Fruit fly (Drosophila melanogaster) whole organism, larva: Measurements from ENCODE around the gene dpr14.

Source experiments
- noc ChIP-seq: fragments of 200-800 bp; sonication (Bioruptor generic); optimal IDR thresholded peaks from 3 replicates; lab custom pipeline; 2019; ENCODE audit warnings: missing biosample characterization, mild to moderate bottlenecking, missing genetic modification characterization, moderate library complexity

dpr14 gene

dm6 chrX:7908239-7909068 lies at the start of gene dpr14, which contains the start of gene spidey:
Gene dpr14 (minus strand): TSS chrX:7908286.
Gene spidey (plus strand): TSS chrX:7908931.
- TF ChIP-seq noc (tag; lab: Kevin White, UChicago) = peak; percentile 95

DNA sequence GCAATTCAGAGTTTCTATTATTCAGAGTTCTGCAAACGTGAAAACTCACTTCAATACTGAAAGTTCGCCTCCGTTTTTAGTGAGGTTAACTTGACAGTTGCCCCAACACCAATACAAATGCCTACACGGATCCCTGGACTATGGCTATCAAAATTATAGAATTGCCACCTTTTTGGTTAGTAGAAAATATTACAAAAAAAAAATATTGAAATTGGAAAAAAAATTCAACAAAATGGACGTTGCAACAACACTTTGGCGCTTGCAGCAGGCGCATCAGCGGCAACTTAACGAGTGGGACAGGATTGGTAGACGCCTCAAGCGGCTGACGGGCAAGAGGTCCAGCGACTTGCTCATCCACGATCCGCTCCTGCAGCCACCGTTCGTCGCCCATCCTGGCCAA lies 47.8 kb upstream of the dpr14 start, which contains the start of the genes CG15332 and CG15330:
Gene CG15332 (minus strand): TSS at position 101 of the 400 bp plus-strand sequence.
Gene CG15330 (plus strand): TSS at position 175 of the 400 bp plus-strand sequence.
- TF ChIP-seq noc (tag; lab: Kevin White, UChicago) = no peak

DNA sequence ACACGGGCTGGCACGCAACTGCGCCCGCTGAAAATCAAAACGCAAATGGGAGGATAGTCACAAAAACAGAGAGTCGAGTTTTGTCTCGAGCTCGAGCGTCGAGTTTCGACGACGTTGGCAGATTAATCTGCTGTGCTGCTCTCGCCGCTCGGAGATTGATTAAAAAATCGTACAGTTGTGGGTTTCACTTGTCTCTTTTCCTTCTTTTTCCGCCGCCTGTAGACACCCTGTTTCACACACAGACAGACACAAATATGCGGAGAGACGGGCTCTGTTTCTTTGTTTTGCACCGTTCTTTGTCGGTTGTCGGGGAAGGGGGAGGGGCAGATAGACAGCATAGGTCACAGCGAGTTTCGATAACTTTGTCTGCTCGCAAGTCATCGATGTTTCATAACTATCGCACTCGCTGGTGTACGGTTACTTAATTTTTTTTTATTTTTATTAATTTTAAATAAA lies 38.8 kb upstream of the dpr14 start, which contains the start of gene orion:
Gene orion (minus strand): TSS at position 51 of the 456 bp plus-strand sequence.
- no peak for TF ChIP-seq noc (tag; lab: Kevin White, UChicago)

dm6 chrX:7944772-7945722 lies 37.0 kb upstream of the dpr14 start:
- TF ChIP-seq noc (tag; lab: Kevin White, UChicago) = peak; percentile 38

DNA sequence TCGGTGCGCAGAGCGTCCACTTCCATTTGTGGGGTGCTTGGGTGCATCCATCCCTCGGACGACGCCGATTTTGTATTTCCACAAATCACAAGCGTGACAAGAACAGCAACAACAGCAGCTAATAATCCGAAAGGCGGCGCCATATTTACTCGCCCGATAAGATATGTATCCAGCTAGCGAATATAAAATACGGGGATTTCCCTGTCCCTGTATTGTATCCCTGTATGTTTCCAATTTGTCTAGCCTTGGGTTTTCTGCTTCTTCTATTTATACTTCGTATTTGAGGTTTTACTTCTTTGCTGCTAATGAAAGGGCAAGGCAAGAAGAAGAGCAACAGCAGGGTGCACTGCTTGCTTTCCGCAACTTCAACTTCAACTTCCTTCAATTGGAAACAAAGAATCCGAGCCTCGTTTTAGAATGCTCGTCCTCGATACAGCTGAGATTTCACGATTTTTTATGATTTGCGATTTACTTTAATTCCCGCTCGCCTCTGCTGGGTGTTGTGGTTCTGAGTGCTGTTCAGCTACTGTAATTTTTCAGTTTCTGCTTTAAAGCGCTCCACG lies 36.1 kb upstream of the dpr14 start:
- TF ChIP-seq noc (tag; lab: Kevin White, UChicago) = no peak

DNA sequence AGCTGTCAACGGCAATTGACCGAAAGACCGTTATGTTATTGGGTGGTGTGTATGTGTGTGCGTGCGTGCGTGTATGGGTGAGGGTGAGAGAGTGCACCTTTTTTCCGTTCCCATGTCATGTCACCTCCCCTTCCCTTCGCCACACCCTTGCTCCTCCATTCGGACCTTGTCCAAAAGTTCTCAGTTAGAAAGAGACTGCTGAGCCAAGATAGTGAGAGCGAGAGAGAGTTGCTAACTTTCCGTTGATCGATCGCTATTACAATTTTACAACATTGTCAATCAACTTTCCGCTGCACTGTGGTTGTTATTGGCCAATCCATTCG lies 30.4 kb upstream of the dpr14 start:
- TF ChIP-seq noc (tag; lab: Kevin White, UChicago) = no peak

- TF ChIP-seq noc (tag; lab: Kevin White, UChicago) = peak; percentile 28
Measured at dm6 chrX:7937588-7938481, 29.7 kb upstream of the dpr14 start.

- TF ChIP-seq noc (tag; lab: Kevin White, UChicago) = peak; percentile 54
Measured at dm6 chrX:7935798-7936572, 27.9 kb upstream of the dpr14 start, which contains the start of gene Ubr3. Gene Ubr3 (plus strand): TSS chrX:7935896.

- TF ChIP-seq noc (tag; lab: Kevin White, UChicago) = peak; percentile 44
Measured at dm6 chrX:7934679-7935078, 26.6 kb upstream of the dpr14 start, which contains the start of gene RpS14b. Gene RpS14b (plus strand): TSS chrX:7934898.

DNA sequence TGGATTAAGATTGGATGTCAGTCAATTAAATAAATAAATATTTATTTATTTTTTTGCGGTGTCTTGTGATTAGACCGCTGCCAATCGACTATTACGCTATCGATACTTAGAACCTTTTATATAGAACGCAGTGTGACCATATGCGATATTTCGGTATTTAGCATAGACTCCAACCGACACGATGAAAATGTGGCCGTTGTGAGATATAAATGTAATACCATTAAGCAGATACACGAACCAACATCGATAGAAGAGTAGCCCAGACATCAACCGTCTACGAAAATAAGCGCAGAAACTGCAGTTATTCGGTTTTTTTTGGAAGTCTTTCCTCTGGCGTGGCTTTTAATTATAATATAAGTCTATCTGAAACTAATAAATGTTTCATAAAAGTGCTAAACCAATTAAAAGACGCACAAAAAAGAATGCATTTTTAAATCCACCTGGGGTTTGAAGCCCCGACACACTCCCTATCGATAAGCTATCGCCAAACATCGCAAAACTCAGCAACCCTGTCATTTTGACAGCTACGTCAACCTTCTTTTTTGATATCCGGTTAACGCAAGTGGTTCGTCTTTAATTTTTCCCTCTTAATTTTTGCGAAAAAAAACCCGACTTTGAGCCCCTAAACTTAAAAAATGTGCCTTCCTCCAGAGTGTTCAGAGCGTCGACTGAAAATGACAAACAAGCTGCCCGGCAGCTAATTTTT lies 25.3 kb upstream of the dpr14 start, which contains the start of the genes Dhdds and RpS14a:
Gene Dhdds (minus strand): TSS at position 142 of the 706 bp plus-strand sequence.
Gene RpS14a (plus strand): TSS at position 533 of the 706 bp plus-strand sequence.
- TF ChIP-seq noc (tag; lab: Kevin White, UChicago) = peak; percentile 8

dm6 chrX:7931028-7931549 lies 23.0 kb upstream of the dpr14 start, which contains the start of gene mahe:
Gene mahe (minus strand): TSS chrX:7931382.
- TF ChIP-seq noc (tag; lab: Kevin White, UChicago) = no peak

- TF ChIP-seq noc (tag; lab: Kevin White, UChicago) = no peak
Measured at dm6 chrX:7930236-7931027, 22.3 kb upstream of the dpr14 start.
